Worm (Caenorhabditis elegans) whole organism, L1 larva: ENCODE results near the gene C36C9.5.
"Not testable (repeated sequence)": the region's sequence is repeated elsewhere in the genome, so short reads cannot be mapped to it uniquely, and the experiment has no call there.

Experiments used
- C34B4.2 ChIP-seq: sonication (generic microtip); optimal IDR thresholded peaks from 2 replicates; lab custom pipeline; 2017; ENCODE audit warnings: mild to moderate bottlenecking, missing genetic modification characterization, missing compliant biosample characterization
- F16B12.6 ChIP-seq: fragments of 150-350 bp; optimal IDR thresholded peaks from 2 replicates; lab custom pipeline; 2014; ENCODE audit warnings: missing biosample characterization, missing genetic modification characterization
- aha-1 ChIP-seq: fragments of 150-350 bp; optimal IDR thresholded peaks from 2 replicates; lab custom pipeline; 2014; ENCODE audit warnings: missing biosample characterization, missing genetic modification characterization
- ceh-90 ChIP-seq: sonication (generic microtip); optimal IDR thresholded peaks from 2 replicates; lab custom pipeline; 2016; ENCODE audit warnings: missing genetic modification characterization, missing compliant biosample characterization
- ces-1 ChIP-seq: fragments of 150-350 bp; optimal IDR thresholded peaks from 2 replicates; lab custom pipeline; 2014; ENCODE audit warnings: missing biosample characterization, missing genetic modification reagents, missing genetic modification characterization
- dsc-1 ChIP-seq: sonication (generic microtip); optimal IDR thresholded peaks from 2 replicates; lab custom pipeline; 2016; ENCODE audit warnings: mild to moderate bottlenecking, missing genetic modification characterization, missing compliant biosample characterization
- egl-13 ChIP-seq: sonication (generic microtip); optimal IDR thresholded peaks from 2 replicates; lab custom pipeline; 2016; ENCODE audit warnings: missing genotype, missing genetic modification reagents, missing genetic modification characterization, missing compliant biosample characterization
- ets-5 ChIP-seq: fragments of 200-800 bp; sonication (Bioruptor generic); IDR thresholded peaks from 2 replicates; pipeline ENCODE4 v1.3.6; 2022; ENCODE audit warnings: missing genetic modification characterization, missing compliant biosample characterization
- fkh-4 ChIP-seq: sonication (generic microtip); optimal IDR thresholded peaks from 2 replicates; lab custom pipeline; 2016; ENCODE audit warnings: missing compliant biosample characterization, missing genetic modification characterization, borderline replicate concordance
- fos-1 ChIP-seq: fragments of 150-350 bp; optimal IDR thresholded peaks from 2 replicates; lab custom pipeline; 2014; ENCODE audit warnings: missing biosample characterization, missing genetic modification characterization
- hlh-17 ChIP-seq: fragments of 200-800 bp; sonication (Bioruptor generic); optimal IDR thresholded peaks from 2 replicates; lab custom pipeline; 2018; ENCODE audit warnings: missing genetic modification characterization, mild to moderate bottlenecking, missing compliant biosample characterization, moderate library complexity, borderline replicate concordance
- hlh-4 ChIP-seq: sonication (generic microtip); optimal IDR thresholded peaks from 2 replicates; lab custom pipeline; 2016; ENCODE audit warnings: mild to moderate bottlenecking, missing genetic modification characterization, missing compliant biosample characterization
- hpl-2 ChIP-seq: fragments of 150-350 bp; optimal IDR thresholded peaks from 2 replicates; lab custom pipeline; 2014; ENCODE audit warnings: missing biosample characterization, missing genetic modification reagents, missing genetic modification characterization
- jun-1 ChIP-seq: fragments of 150-350 bp; optimal IDR thresholded peaks from 2 replicates; lab custom pipeline; 2014; ENCODE audit warnings: missing biosample characterization, missing genetic modification reagents, missing genetic modification characterization
- lin-14 ChIP-seq: fragments of 200-800 bp; sonication (Bioruptor generic); optimal IDR thresholded peaks from 2 replicates; lab custom pipeline; 2018; ENCODE audit warnings: mild to moderate bottlenecking, missing genetic modification characterization, moderate library complexity, missing compliant biosample characterization
- lin-39 ChIP-seq: fragments of 150-350 bp; optimal IDR thresholded peaks from 2 replicates; lab custom pipeline; 2014; ENCODE audit warnings: missing biosample characterization, missing genetic modification reagents, missing genetic modification characterization
- lir-3 ChIP-seq: sonication (generic microtip); optimal IDR thresholded peaks from 2 replicates; lab custom pipeline; 2016; ENCODE audit warnings: mild to moderate bottlenecking, missing genetic modification characterization, moderate library complexity, missing compliant biosample characterization; ENCODE audit not compliant: poor library complexity
- lsy-2 ChIP-seq, 2 experiments: fragments of 150-350 bp; optimal IDR thresholded peaks; 2 replicates each; lab custom pipeline; 2014; ENCODE audit warnings: missing biosample characterization in 2 of 2, missing genetic modification characterization in 2 of 2
- mab-9 ChIP-seq: fragments of 200-800 bp; sonication (Bioruptor generic); IDR thresholded peaks from 2 replicates; pipeline ENCODE4 v1.3.6; 2022; ENCODE audit warnings: missing genetic modification reagents, missing genetic modification characterization, missing compliant biosample characterization
- mep-1 ChIP-seq: fragments of 150-350 bp; optimal IDR thresholded peaks from 2 replicates; lab custom pipeline; 2014; ENCODE audit warnings: missing biosample characterization, missing genetic modification characterization
- nhr-47 ChIP-seq: sonication (generic microtip); optimal IDR thresholded peaks from 2 replicates; lab custom pipeline; 2016; ENCODE audit warnings: mild to moderate bottlenecking, missing genetic modification characterization, moderate library complexity, missing compliant biosample characterization
- nhr-77 ChIP-seq: fragments of 150-350 bp; optimal IDR thresholded peaks from 2 replicates; lab custom pipeline; 2014; ENCODE audit warnings: missing biosample characterization, missing genetic modification characterization
- pqm-1 ChIP-seq: sonication (generic microtip); optimal IDR thresholded peaks from 3 replicates; lab custom pipeline; 2017; ENCODE audit warnings: missing biosample characterization, missing genetic modification characterization
- skn-1 ChIP-seq: fragments of 150-350 bp; optimal IDR thresholded peaks from 2 replicates; lab custom pipeline; 2014; ENCODE audit warnings: missing biosample characterization, missing genetic modification characterization
- sox-4 ChIP-seq: sonication (generic microtip); optimal IDR thresholded peaks from 2 replicates; lab custom pipeline; 2016; ENCODE audit warnings: missing genetic modification characterization, missing compliant biosample characterization
- tbx-2 ChIP-seq: sonication (generic microtip); optimal IDR thresholded peaks from 2 replicates; lab custom pipeline; 2016; ENCODE audit warnings: missing genetic modification characterization, missing compliant biosample characterization
- unc-30 ChIP-seq: sonication (generic microtip); optimal IDR thresholded peaks from 2 replicates; lab custom pipeline; 2017; ENCODE audit warnings: missing biosample characterization, missing genetic modification characterization
- unc-98 ChIP-seq: fragments of 200-800 bp; sonication (Bioruptor generic); IDR thresholded peaks from 2 replicates; pipeline ENCODE4 v1.3.6; 2022; ENCODE audit warnings: missing genetic modification characterization, missing compliant biosample characterization
- zip-4 ChIP-seq: fragments of 200-800 bp; sonication (Bioruptor generic); optimal IDR thresholded peaks from 2 replicates; lab custom pipeline; 2018; ENCODE audit warnings: mild to moderate bottlenecking, missing genetic modification characterization, moderate library complexity, missing compliant biosample characterization
- ztf-11 ChIP-seq, 2 experiments: sonication (generic microtip); optimal IDR thresholded peaks; 2 replicates each; lab custom pipeline; 2016 to 2017; ENCODE audit warnings: missing genetic modification characterization in 2 of 2, missing biosample characterization in 1 of 2, missing compliant biosample characterization in 1 of 2

Gene C36C9.5

DNA sequence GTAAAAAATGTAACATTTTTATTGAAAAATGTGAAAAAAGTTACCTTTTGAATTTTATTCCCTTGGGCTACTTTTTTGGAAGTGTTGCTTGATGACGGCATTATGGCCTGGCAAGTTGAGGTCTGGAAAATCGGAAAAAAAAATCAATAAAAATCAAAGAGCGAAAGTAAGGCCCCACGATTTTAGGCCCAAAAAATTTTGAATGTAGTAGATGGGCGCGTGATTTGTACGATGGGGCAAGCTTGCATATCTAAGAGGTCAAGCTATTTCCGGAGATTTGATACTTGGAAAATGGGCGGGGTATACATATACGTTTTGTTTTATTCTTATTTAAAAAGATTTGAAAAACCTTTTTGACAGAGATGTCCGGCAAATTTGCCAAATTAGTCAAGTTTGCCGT lies 2.8 kb upstream of the C36C9.5 start, which contains the start of gene F07G6.5:
F07G6.5 (minus strand) TSS at position 101 of the 400 bp plus-strand sequence.
- TF ChIP-seq ces-1 (GFP tag; lab: Kevin White, UChicago): no peak
- TF ChIP-seq hlh-17 (GFP tag; lab: Kevin White, UChicago): no peak
- no peak for TF ChIP-seq lsy-2 (tag; optimal IDR thresholded peaks at IDR 0.05; lab: Kevin White, UChicago)
- no peak for TF ChIP-seq sox-4 (tag; lab: Kevin White, UChicago)
- TF ChIP-seq zip-4 (GFP tag; lab: Kevin White, UChicago): no peak
- no peak for TF ChIP-seq ztf-11 (tag; optimal IDR thresholded peaks at IDR 0.05; lab: Kevin White, UChicago)
- no peak for TF ChIP-seq hlh-4 (tag; lab: Kevin White, UChicago)
- no peak for TF ChIP-seq fkh-4 (tag; lab: Kevin White, UChicago)
- no peak for TF ChIP-seq pqm-1 (tag; lab: Kevin White, UChicago)
- no peak for TF ChIP-seq jun-1 (tag; lab: Kevin White, UChicago)
- no peak for TF ChIP-seq nhr-47
- no peak for TF ChIP-seq fos-1 (tag; lab: Kevin White, UChicago)
- no peak for TF ChIP-seq mep-1
- no peak for TF ChIP-seq egl-13 (tag; lab: Kevin White, UChicago)
- TF ChIP-seq lin-14 (GFP tag; lab: Kevin White, UChicago): no peak
- TF ChIP-seq dsc-1 (tag; lab: Kevin White, UChicago): no peak
- TF ChIP-seq mab-9 (GFP tag; lab: Robert Waterston, UW): no peak
- TF ChIP-seq, all 84 proteins: peak for 0

DNA sequence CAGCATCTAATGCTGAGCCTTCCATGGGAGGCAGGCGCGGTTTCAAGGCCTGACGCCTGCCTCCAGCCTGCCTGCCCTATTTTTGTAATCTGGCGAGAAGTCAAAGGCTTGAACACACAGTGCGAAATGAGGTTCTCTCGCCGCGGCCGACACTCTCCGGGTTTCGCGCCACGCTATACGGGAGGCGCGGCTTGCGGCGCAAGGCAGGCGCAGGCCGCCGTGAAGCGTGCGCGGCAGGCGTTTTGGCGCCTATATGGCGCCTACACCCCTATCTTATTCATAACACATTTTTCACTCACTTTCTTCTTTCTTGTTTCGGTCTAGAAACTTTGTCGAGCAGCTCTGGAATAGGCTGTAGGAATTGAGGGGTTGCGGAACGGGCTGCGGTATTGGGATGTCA lies 691 bp downstream of the C36C9.5 start:
- TF ChIP-seq unc-30 (tag; lab: Kevin White, UChicago): no peak
- TF ChIP-seq lir-3: no peak
- no peak for TF ChIP-seq lin-39 (tag; lab: Kevin White, UChicago)
- no peak for TF ChIP-seq ets-5
- no peak for TF ChIP-seq tbx-2 (tag; lab: Kevin White, UChicago)
- no peak for TF ChIP-seq pqm-1 (tag; lab: Kevin White, UChicago)

DNA sequence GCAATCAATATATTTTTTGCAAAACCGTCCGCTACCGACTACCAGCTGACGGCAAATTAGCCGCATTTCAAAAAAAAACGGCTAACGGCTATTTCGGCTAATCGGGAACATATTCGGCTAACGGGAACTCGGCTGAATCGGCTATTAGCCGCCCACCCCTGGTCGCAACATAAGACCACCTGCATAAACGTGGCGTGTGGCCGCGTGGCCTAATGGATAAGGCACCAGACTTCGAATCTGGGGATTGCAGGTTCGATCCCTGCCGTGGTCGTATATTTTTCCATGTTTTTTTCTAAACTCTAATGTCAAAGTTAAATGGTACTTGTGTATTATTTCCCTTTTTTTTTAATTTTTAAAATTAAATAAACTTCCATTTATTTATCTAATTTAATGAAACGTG lies 5.3 kb downstream of the C36C9.5 start:
- no peak for TF ChIP-seq mab-9 (GFP tag; lab: Robert Waterston, UW)

DNA sequence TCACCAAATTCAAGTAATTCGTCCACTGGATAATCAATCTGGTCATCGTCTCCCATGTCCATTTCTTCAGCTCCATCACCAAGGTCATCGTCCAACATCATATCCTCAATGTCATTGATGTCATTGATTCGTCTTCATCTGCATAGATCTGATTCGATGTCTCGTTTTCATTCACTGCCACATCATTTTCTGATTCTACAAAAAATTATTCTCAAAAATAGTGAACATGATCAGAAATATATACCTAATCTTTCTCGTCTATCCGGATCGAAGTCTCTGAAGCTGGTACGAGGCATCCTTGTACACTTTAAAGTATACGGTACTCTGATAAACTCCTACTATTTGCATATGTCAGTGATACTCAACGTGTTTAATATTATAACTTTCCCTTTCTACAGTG lies 6.9 kb downstream of the C36C9.5 start, which contains the start of gene C36C9.4:
C36C9.4 (minus strand) TSS at position 101 of the 400 bp plus-strand sequence.
- TF ChIP-seq zip-4 (GFP tag; lab: Kevin White, UChicago); skn-1 (tag; lab: Kevin White, UChicago); unc-98 (GFP tag; lab: Robert Waterston, UW): not testable (repeated sequence)

DNA sequence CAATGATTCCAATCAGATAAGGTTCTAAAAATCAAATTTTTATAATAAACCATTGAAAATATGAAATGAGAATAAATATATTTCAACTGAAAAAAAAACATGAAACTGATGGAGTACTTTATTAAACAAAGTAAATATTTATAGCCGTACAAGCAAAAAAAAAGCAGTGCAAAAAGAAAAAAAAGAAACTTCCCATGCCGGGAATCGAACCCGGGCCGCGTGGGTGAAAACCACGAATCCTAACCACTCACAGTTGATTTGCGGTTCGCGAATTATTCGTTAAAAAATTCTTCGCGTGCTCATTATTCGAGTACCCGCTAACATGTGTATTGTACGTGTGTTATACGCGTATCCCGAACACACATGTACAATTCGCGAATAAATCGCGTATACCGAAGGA lies 12.8 kb downstream of the C36C9.5 start, which contains the start of gene C36C9.6:
C36C9.6 (minus strand) TSS at position 101 of the 400 bp plus-strand sequence.
- not testable (repeated sequence) for TF ChIP-seq lin-39 (tag; lab: Kevin White, UChicago); hpl-2; ceh-90

DNA sequence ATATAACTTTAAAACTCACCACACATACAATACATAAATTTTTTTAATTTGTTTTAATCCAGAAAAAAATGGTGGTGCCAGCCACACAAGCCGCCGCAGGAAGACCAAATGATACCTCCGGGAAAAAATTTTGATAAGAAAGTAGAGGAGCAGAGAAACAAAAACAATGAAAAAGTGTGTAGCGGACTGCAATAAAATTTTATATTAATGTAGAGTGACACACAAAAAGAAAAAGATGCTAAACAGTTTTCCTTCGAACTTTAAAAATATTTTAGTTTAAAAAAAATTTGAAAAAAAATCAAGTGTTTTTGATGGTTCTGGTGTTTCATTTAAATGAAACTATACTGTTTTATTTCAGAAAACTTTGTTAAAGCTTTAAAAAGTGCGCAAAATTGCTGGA lies 13.7 kb downstream of the C36C9.5 start, which contains the start of gene C36C9.12:
C36C9.12 (minus strand) TSS at position 101 of the 400 bp plus-strand sequence.
- TF ChIP-seq nhr-77 (tag; lab: Kevin White, UChicago); ztf-11 (tag; optimal IDR thresholded peaks at IDR 0.05; lab: Kevin White, UChicago); C34B4.2 (tag; lab: Kevin White, UChicago): not testable (repeated sequence)

DNA sequence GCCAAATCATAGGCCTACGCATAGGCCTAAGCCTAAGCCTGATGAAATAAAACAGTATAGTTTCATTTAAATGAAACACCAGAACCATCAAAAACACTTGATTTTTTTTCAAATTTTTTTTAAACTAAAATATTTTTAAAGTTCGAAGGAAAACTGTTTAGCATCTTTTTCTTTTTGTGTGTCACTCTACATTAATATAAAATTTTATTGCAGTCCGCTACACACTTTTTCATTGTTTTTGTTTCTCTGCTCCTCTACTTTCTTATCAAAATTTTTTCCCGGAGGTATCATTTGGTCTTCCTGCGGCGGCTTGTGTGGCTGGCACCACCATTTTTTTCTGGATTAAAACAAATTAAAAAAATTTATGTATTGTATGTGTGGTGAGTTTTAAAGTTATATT lies 16.7 kb downstream of the C36C9.5 start, which contains the start of gene C36C9.11:
C36C9.11 (plus strand) TSS at position 301 of the 400 bp plus-strand sequence.
- not testable (repeated sequence) for TF ChIP-seq aha-1 (tag; lab: Kevin White, UChicago); ets-5; F16B12.6 (tag; lab: Kevin White, UChicago)
